Worm (Caenorhabditis elegans) whole organism, late embryonic: ENCODE results near the gene cisd-1.

Source experiments
- C38D4.7 ChIP-seq: fragments of 200-800 bp; sonication (Bioruptor generic); optimal IDR thresholded peaks from 2 replicates; lab custom pipeline; 2018; ENCODE audit warnings: mild to moderate bottlenecking, missing genetic modification characterization, moderate library complexity, missing compliant biosample characterization
- F13H6.1 ChIP-seq: sonication (generic microtip); optimal IDR thresholded peaks from 2 replicates; lab custom pipeline; 2016; ENCODE audit warnings: missing genetic modification characterization, missing compliant biosample characterization
- K02D7.2 ChIP-seq: sonication (generic microtip); optimal IDR thresholded peaks from 2 replicates; lab custom pipeline; 2017; ENCODE audit warnings: mild to moderate bottlenecking, missing genetic modification characterization, missing compliant biosample characterization
- T23F11.4 ChIP-seq: fragments of 200-800 bp; sonication (Bioruptor generic); optimal IDR thresholded peaks from 2 replicates; lab custom pipeline; 2018; ENCODE audit warnings: mild to moderate bottlenecking, missing genetic modification characterization, missing compliant biosample characterization
- ama-1 ChIP-seq: fragments of 150-350 bp; optimal IDR thresholded peaks from 2 replicates; lab custom pipeline; 2014
- ceh-18 ChIP-seq: sonication (generic microtip); optimal IDR thresholded peaks from 2 replicates; lab custom pipeline; 2016; ENCODE audit warnings: missing genetic modification characterization, missing compliant biosample characterization
- ceh-22 ChIP-seq: sonication (generic microtip); optimal IDR thresholded peaks from 2 replicates; lab custom pipeline; 2017; ENCODE audit warnings: missing biosample characterization, missing genetic modification characterization
- ceh-24 ChIP-seq: sonication (generic microtip); optimal IDR thresholded peaks from 2 replicates; lab custom pipeline; 2016; ENCODE audit warnings: mild to moderate bottlenecking, missing genetic modification characterization, missing compliant biosample characterization
- ceh-30 ChIP-seq: fragments of 150-350 bp; optimal IDR thresholded peaks from 2 replicates; lab custom pipeline; 2014; ENCODE audit warnings: missing biosample characterization, missing genetic modification characterization
- ceh-48 ChIP-seq: sonication (generic microtip); optimal IDR thresholded peaks from 2 replicates; lab custom pipeline; 2016; ENCODE audit warnings: missing genetic modification characterization, inconsistent platforms, missing compliant biosample characterization
- che-1 ChIP-seq: sonication (generic microtip); optimal IDR thresholded peaks from 2 replicates; lab custom pipeline; 2016; ENCODE audit warnings: mild to moderate bottlenecking, missing genetic modification characterization, missing compliant biosample characterization
- dmd-4 ChIP-seq: sonication (generic microtip); optimal IDR thresholded peaks from 2 replicates; lab custom pipeline; 2016; ENCODE audit warnings: borderline replicate concordance, missing genetic modification characterization, missing compliant biosample characterization
- dve-1 ChIP-seq: sonication (generic microtip); optimal IDR thresholded peaks from 2 replicates; lab custom pipeline; 2017; ENCODE audit warnings: antibody characterized with exemption, mild to moderate bottlenecking, missing genetic modification characterization, missing compliant biosample characterization
- elt-2 ChIP-seq: sonication (generic microtip); optimal IDR thresholded peaks from 2 replicates; lab custom pipeline; 2016; ENCODE audit warnings: missing genetic modification reagents, missing genetic modification characterization, missing compliant biosample characterization
- eyg-1 ChIP-seq: sonication (generic microtip); optimal IDR thresholded peaks from 2 replicates; lab custom pipeline; 2016; ENCODE audit warnings: missing genotype, missing genetic modification characterization, missing compliant biosample characterization
- fax-1 ChIP-seq: sonication (generic microtip); optimal IDR thresholded peaks from 2 replicates; lab custom pipeline; 2016; ENCODE audit warnings: missing genotype, missing genetic modification characterization, missing compliant biosample characterization
- fkh-10 ChIP-seq: fragments of 150-350 bp; optimal IDR thresholded peaks from 2 replicates; lab custom pipeline; 2014; ENCODE audit warnings: missing biosample characterization, missing genetic modification reagents, missing genetic modification characterization
- fkh-6 ChIP-seq: sonication (generic microtip); optimal IDR thresholded peaks from 2 replicates; lab custom pipeline; 2016; ENCODE audit warnings: missing genetic modification characterization, missing compliant biosample characterization
- gmeb-2 ChIP-seq: sonication (generic microtip); optimal IDR thresholded peaks from 2 replicates; lab custom pipeline; 2016; ENCODE audit warnings: missing genetic modification characterization, inconsistent platforms, missing compliant biosample characterization
- hlh-13 ChIP-seq: fragments of 200-800 bp; sonication (Bioruptor generic); optimal IDR thresholded peaks from 2 replicates; lab custom pipeline; 2018; ENCODE audit warnings: mild to moderate bottlenecking, missing genetic modification characterization, missing compliant biosample characterization
- hlh-8 ChIP-seq: sonication (generic microtip); optimal IDR thresholded peaks from 2 replicates; lab custom pipeline; 2016; ENCODE audit warnings: missing genotype, missing genetic modification characterization, missing compliant biosample characterization
- lim-6 ChIP-seq: sonication (generic microtip); optimal IDR thresholded peaks from 2 replicates; lab custom pipeline; 2016; ENCODE audit warnings: missing genetic modification characterization, missing compliant biosample characterization
- mec-3 ChIP-seq: sonication (generic microtip); optimal IDR thresholded peaks from 2 replicates; lab custom pipeline; 2016; ENCODE audit warnings: borderline replicate concordance, missing genetic modification characterization, missing compliant biosample characterization
- nhr-11 ChIP-seq: fragments of 150-350 bp; optimal IDR thresholded peaks from 2 replicates; lab custom pipeline; 2014; ENCODE audit warnings: missing biosample characterization, missing genetic modification characterization
- npax-4 ChIP-seq: sonication (generic microtip); optimal IDR thresholded peaks from 2 replicates; lab custom pipeline; 2016; ENCODE audit warnings: missing genetic modification characterization, missing compliant biosample characterization
- pax-1 ChIP-seq: fragments of 150-350 bp; optimal IDR thresholded peaks from 2 replicates; lab custom pipeline; 2014; ENCODE audit warnings: missing biosample characterization, missing genetic modification characterization
- pha-2 ChIP-seq: sonication (generic microtip); optimal IDR thresholded peaks from 2 replicates; lab custom pipeline; 2017; ENCODE audit warnings: mild to moderate bottlenecking, missing genetic modification characterization, missing compliant biosample characterization
- pha-4 ChIP-seq: fragments of 150-350 bp; optimal IDR thresholded peaks from 2 replicates; lab custom pipeline; 2018; ENCODE audit warnings: missing biosample characterization, missing genetic modification reagents, missing genetic modification characterization
- pros-1 ChIP-seq: fragments of 150-350 bp; optimal IDR thresholded peaks from 2 replicates; lab custom pipeline; 2014; ENCODE audit warnings: missing biosample characterization, missing genetic modification reagents, missing genetic modification characterization
- ref-2 ChIP-seq: sonication (generic microtip); optimal IDR thresholded peaks from 2 replicates; lab custom pipeline; 2016; ENCODE audit warnings: missing genetic modification characterization, missing compliant biosample characterization
- sdc-2 ChIP-seq: sonication (generic microtip); optimal IDR thresholded peaks from 2 replicates; lab custom pipeline; 2016; ENCODE audit warnings: missing genotype, missing genetic modification characterization, missing compliant biosample characterization
- ttx-3 ChIP-seq: sonication (generic microtip); optimal IDR thresholded peaks from 2 replicates; lab custom pipeline; 2016; ENCODE audit warnings: missing genetic modification reagents, missing genetic modification characterization, missing compliant biosample characterization
- unc-42 ChIP-seq: sonication (generic microtip); optimal IDR thresholded peaks from 2 replicates; lab custom pipeline; 2016; ENCODE audit warnings: missing genotype, missing genetic modification characterization, missing compliant biosample characterization
- unc-86 ChIP-seq: sonication (generic microtip); optimal IDR thresholded peaks from 2 replicates; lab custom pipeline; 2016; ENCODE audit warnings: missing genetic modification characterization, missing compliant biosample characterization
- zip-5 ChIP-seq: sonication (generic microtip); optimal IDR thresholded peaks from 2 replicates; lab custom pipeline; 2016; ENCODE audit warnings: missing genetic modification characterization, missing compliant biosample characterization
- ztf-16 ChIP-seq: sonication (generic microtip); optimal IDR thresholded peaks from 2 replicates; lab custom pipeline; 2017; ENCODE audit warnings: missing genetic modification characterization, missing compliant biosample characterization

cisd-1 gene

ce11 chrII:11469574-11470108 is at the start of gene cisd-1:
TSS of gene cisd-1 (minus strand) at chrII:11469624.
- no peak for TF ChIP-seq lim-6 (tag; lab: Kevin White, UChicago)
- no peak for TF ChIP-seq T23F11.4 (GFP tag; lab: Kevin White, UChicago)
- no peak for TF ChIP-seq hlh-8
- no peak for TF ChIP-seq dmd-4
- TF ChIP-seq unc-86 (tag; lab: Kevin White, UChicago) = no peak
- TF ChIP-seq, all 69 proteins: peak for 0

DNA sequence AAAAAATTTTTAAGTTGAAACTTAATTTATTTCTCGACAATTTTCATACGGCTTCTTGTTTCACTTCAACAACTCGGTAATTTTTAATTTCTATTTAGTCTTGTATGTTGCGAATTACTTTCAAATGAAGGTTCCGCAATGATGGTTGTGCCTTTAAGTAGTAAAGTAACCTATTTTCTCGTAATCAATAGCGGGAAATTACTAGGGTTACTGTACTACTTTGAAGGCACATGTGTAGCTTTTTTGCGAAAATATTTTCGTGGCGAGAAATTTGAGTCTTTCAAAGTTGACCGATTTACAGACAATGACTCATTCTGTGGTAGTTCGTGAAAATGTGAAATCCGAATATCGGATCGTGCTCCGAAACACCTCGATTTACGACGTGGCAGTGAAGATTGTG is 48.8 kb upstream of the cisd-1 start, which contains the start of gene B0334.10:
TSS of gene B0334.10 (plus strand) at position 301 of the 400 bp plus-strand sequence.
- TF ChIP-seq fkh-6 (tag; lab: Kevin White, UChicago) = no peak
- TF ChIP-seq fkh-10 (GFP tag; lab: Kevin White, UChicago) = no peak
- no peak for TF ChIP-seq C38D4.7 (GFP tag; lab: Kevin White, UChicago)

ce11 chrII:11514775-11515174 is 45.4 kb upstream of the cisd-1 start, which contains the start of gene srh-44:
TSS of gene srh-44 (plus strand) at chrII:11515075.
- TF ChIP-seq pha-2 (tag; lab: Kevin White, UChicago) (no peak), sdc-2 (tag; lab: Kevin White, UChicago) (no peak), pha-4 (tag; lab: Kevin White, UChicago) (no peak), elt-2 (tag; lab: Kevin White, UChicago) (no peak), unc-42 (tag; lab: Kevin White, UChicago) (no peak), K02D7.2 (no peak), fax-1 (tag; lab: Kevin White, UChicago) (no peak), ttx-3 (tag; lab: Kevin White, UChicago) (no peak), fkh-6 (tag; lab: Kevin White, UChicago) (no peak)

DNA sequence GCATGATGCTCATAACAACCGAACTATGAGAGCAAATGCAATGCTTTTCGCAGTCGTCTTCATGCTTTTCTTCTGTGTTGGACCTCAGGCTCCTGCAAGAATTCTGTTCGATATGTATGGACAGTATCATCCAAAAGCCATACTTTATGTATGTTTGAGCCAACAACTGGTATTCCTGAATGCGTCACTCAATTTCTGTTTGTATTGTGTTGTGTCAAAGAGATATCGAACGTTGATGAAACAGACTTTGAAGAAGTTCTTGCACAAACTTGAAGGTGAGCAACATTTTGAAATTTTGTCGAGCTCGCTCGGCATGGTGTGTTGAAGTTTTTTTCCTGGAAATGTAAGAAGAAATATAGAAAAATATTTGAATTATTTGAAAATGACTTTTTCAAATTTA is 43.5 kb upstream of the cisd-1 start:
- TF ChIP-seq pha-2 (tag; lab: Kevin White, UChicago) = no peak
- TF ChIP-seq ztf-16 (tag; lab: Kevin White, UChicago) = no peak
- no peak for TF ChIP-seq hlh-8
- no peak for TF ChIP-seq pros-1
- no peak for TF ChIP-seq ceh-30 (tag; lab: Kevin White, UChicago)
- TF ChIP-seq dmd-4 = no peak
- TF ChIP-seq K02D7.2 = no peak
- TF ChIP-seq, all 69 proteins: peak for 0

ce11 chrII:11510373-11510772 is 40.9 kb upstream of the cisd-1 start, which contains the start of gene npr-41:
TSS of gene npr-41 (plus strand) at chrII:11510673.
- TF ChIP-seq fkh-6 (tag; lab: Kevin White, UChicago) (no peak), ceh-24 (no peak), eyg-1 (no peak), zip-5 (tag; lab: Kevin White, UChicago) (no peak), dve-1 (tag; lab: Kevin White, UChicago) (no peak), ceh-48 (tag; lab: Kevin White, UChicago) (no peak), npax-4 (tag; lab: Kevin White, UChicago) (no peak), gmeb-2 (tag; lab: Kevin White, UChicago) (no peak), mec-3 (tag; lab: Kevin White, UChicago) (no peak), pax-1 (tag; lab: Kevin White, UChicago) (no peak), ceh-18 (tag; lab: Kevin White, UChicago) (no peak)

- TF ChIP-seq F13H6.1 (tag; lab: Kevin White, UChicago) (no peak), dve-1 (tag; lab: Kevin White, UChicago) (peak; percentile 2)
Observed at ce11 chrII:11503761-11504160, 34.3 kb upstream of the cisd-1 start.

- TF ChIP-seq fax-1 (tag; lab: Kevin White, UChicago) (no peak), ref-2 (no peak), hlh-13 (GFP tag; lab: Kevin White, UChicago) (no peak), ceh-22 (no peak), che-1 (tag; lab: Kevin White, UChicago) (no peak), mec-3 (tag; lab: Kevin White, UChicago) (no peak), lim-6 (tag; lab: Kevin White, UChicago) (no peak), nhr-11 (tag; lab: Kevin White, UChicago) (no peak), gmeb-2 (tag; lab: Kevin White, UChicago) (no peak), ama-1 (no peak), sdc-2 (tag; lab: Kevin White, UChicago) (no peak)
Observed at ce11 chrII:11501956-11502355, 32.5 kb upstream of the cisd-1 start.
